Fruit fly (Drosophila melanogaster): ENCODE results near the gene CkIalpha.

CkIalpha gene

dm6 chrX:12660030-12660630 is 6.7 kb downstream of the CkIalpha start (continued):
- TF ChIP-seq knrl (GFP tag; IDR thresholded peaks at IDR 0.05; ENCODE audit: partially characterized antibody) (no peak), CG3163 (GFP tag; optimal IDR thresholded peaks at IDR 0.05) (peak; percentile 46), Xrp1 (GFP tag; IDR thresholded peaks at IDR 0.05) (no peak), CG2116 (GFP tag; optimal IDR thresholded peaks at IDR 0.05) (no peak), HmgZ (tag; optimal IDR thresholded peaks at IDR 0.05) (peak; percentile 30), MESR4 (GFP tag; optimal IDR thresholded peaks at IDR 0.05) (no peak), CG2199 (GFP tag; IDR thresholded peaks at IDR 0.05) (0 out of 3 replicates have a peak, but pooled peaks have one; percentile 39), bowl (GFP tag; IDR thresholded peaks at IDR 0.05) (no peak), CG7556 (GFP tag; optimal IDR thresholded peaks at IDR 0.05) (no peak), nau (GFP tag; optimal IDR thresholded peaks at IDR 0.05) (peak; percentile 13), Hmr (GFP tag; optimal IDR thresholded peaks at IDR 0.05) (peak; percentile 10), ro (GFP tag; IDR thresholded peaks at IDR 0.05) (no peak), CG2678 (tag; optimal IDR thresholded peaks at IDR 0.05) (peak; percentile 24), CG4360 (GFP tag; IDR thresholded peaks at IDR 0.05) (0 out of 2 replicates have a peak, but pooled peaks have one; percentile 9), CG15479 (GFP tag; optimal IDR thresholded peaks at IDR 0.05) (peak; percentile 98), ranshi (GFP tag; IDR thresholded peaks at IDR 0.05) (no peak), sc (optimal IDR thresholded peaks at IDR 0.05) (no peak), sc (GFP tag; optimal IDR thresholded peaks at IDR 0.05) (no peak), CG18599 (GFP tag; optimal IDR thresholded peaks at IDR 0.05) (peak; percentile 37), HmgD (GFP tag; optimal IDR thresholded peaks at IDR 0.05) (no peak), usp (GFP tag; optimal IDR thresholded peaks at IDR 0.05) (no peak), lab (GFP tag; optimal IDR thresholded peaks at IDR 0.05) (peak; percentile 3), CG11398 (GFP tag; optimal IDR thresholded peaks at IDR 0.05) (peak; percentile 16), NFAT (GFP tag; IDR thresholded peaks at IDR 0.05) (no peak), eve (GFP tag; optimal IDR thresholded peaks at IDR 0.05) (peak in 1 of 2 experiments; percentile 10), D19B (GFP tag; optimal IDR thresholded peaks at IDR 0.05) (no peak), Oaz (GFP tag; IDR thresholded peaks at IDR 0.05) (no peak), HHEX (GFP tag; optimal IDR thresholded peaks at IDR 0.05) (no peak), ERR (GFP tag; optimal IDR thresholded peaks at IDR 0.05) (no peak), dmrt11E (tag; optimal IDR thresholded peaks at IDR 0.05) (peak; percentile 15), Dfd (GFP tag; optimal IDR thresholded peaks at IDR 0.05) (no peak), CG5180 (GFP tag; optimal IDR thresholded peaks at IDR 0.05) (peak; percentile 1), CG10543 (GFP tag; optimal IDR thresholded peaks at IDR 0.05) (peak; percentile 18), CG1603 (tag; optimal IDR thresholded peaks at IDR 0.05) (peak; percentile 4), bcd (GFP tag; optimal IDR thresholded peaks at IDR 0.05) (no peak), gem (tag; optimal IDR thresholded peaks at IDR 0.05) (peak; percentile 17), Jarid2 (GFP tag; optimal IDR thresholded peaks at IDR 0.05) (no peak), CG15696 (tag; optimal IDR thresholded peaks at IDR 0.05) (peak; percentile 77), ken (GFP tag; IDR thresholded peaks at IDR 0.05) (no peak), jumu (GFP tag; optimal IDR thresholded peaks at IDR 0.05) (no peak), Bdp1 (GFP tag; optimal IDR thresholded peaks at IDR 0.05) (no peak), chinmo (GFP tag; IDR thresholded peaks at IDR 0.05; ENCODE audit: partially characterized antibody) (0 out of 4 replicates have a peak, but pooled peaks have one; percentile 34), tll (GFP tag; optimal IDR thresholded peaks at IDR 0.05) (no peak), CG9876 (GFP tag; optimal IDR thresholded peaks at IDR 0.05) (no peak), gsb (GFP tag; IDR thresholded peaks at IDR 0.05) (no peak), CG6813 (GFP tag; optimal IDR thresholded peaks at IDR 0.05) (peak; percentile 34), NC2α (GFP tag; optimal IDR thresholded peaks at IDR 0.05) (no peak), Atf6 (GFP tag; IDR thresholded peaks at IDR 0.05) (peak; percentile 61), CG10147 (GFP tag; optimal IDR thresholded peaks at IDR 0.05) (no peak), Ets65A (GFP tag) (no peak)

Measured in whole organism, embryonic.